Fruit fly (Drosophila melanogaster): Measurements from ENCODE around the gene Strump.

Strump gene

DNA sequence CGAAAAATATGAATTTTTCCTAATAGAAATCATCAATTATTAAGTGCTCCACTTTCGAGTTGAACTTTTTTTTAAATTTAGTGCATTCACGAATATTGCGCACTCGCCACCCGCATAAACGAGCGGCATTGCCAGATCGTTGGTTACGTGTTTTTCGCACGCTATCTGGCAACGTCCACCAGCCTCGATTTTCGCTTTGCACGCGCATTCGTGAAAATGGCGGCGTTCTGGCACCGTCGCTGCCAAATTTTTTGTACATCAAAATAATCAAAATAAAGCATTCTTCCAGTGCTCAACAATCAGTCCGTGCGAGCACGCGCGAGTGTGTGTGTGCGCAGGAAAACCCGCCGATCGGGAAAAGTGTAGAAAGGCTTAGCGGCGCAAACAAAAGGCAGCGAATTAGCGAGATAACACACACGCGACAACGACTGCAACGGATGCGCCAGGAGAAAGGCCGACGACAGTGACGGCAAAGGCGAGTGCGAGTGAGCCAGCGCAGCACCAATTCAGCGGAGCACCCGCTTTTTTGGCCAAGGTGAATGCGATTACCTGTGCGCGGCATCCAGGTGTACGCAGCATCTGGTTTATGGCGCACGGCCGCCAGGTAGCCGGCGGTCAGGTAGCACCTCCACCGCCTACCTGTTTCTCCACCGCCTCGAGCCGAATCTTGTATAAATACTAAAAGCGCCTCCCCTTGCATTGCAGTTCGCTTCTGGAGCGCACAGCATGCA lies 8.0 kb upstream of the Strump start (continued):
- TF ChIP-seq Sox102F (GFP tag; optimal IDR thresholded peaks at IDR 0.05) (peak; percentile 83), acj6 (GFP tag; optimal IDR thresholded peaks at IDR 0.05) (no peak), lz (GFP tag; optimal IDR thresholded peaks at IDR 0.05) (peak; percentile 90), topi (GFP tag; optimal IDR thresholded peaks at IDR 0.05) (peak; percentile 91), salr (GFP tag; optimal IDR thresholded peaks at IDR 0.05) (no peak), svp (GFP tag) (no peak), CG6854 (GFP tag; optimal IDR thresholded peaks at IDR 0.05) (peak; percentile 65), net (GFP tag; optimal IDR thresholded peaks at IDR 0.05) (no peak), CG15336 (GFP tag; IDR thresholded peaks at IDR 0.05) (peak; percentile 87), Sox15 (GFP tag; optimal IDR thresholded peaks at IDR 0.05) (peak; percentile 77), CG31627 (GFP tag; optimal IDR thresholded peaks at IDR 0.05) (peak; percentile 92), CG11294 (GFP tag; IDR thresholded peaks at IDR 0.05) (peak; percentile 62; the same call in 1 of the 2 replicates), pdm3 (GFP tag; optimal IDR thresholded peaks at IDR 0.05) (no peak), CG3032 (tag; optimal IDR thresholded peaks at IDR 0.05) (peak; percentile 80), dac (GFP tag; optimal IDR thresholded peaks at IDR 0.05) (no peak), Eip75B (GFP tag; optimal IDR thresholded peaks at IDR 0.05) (no peak), CG10669 (GFP tag; optimal IDR thresholded peaks at IDR 0.05) (no peak), Smox (GFP tag; optimal IDR thresholded peaks at IDR 0.05) (no peak), Ets21C (GFP tag; optimal IDR thresholded peaks at IDR 0.05) (no peak), CG6808 (GFP tag; optimal IDR thresholded peaks at IDR 0.05) (no peak), ss (GFP tag; optimal IDR thresholded peaks at IDR 0.05) (no peak), CG3919 (GFP tag; optimal IDR thresholded peaks at IDR 0.05) (peak; percentile 86), cyc (GFP tag; optimal IDR thresholded peaks at IDR 0.05) (peak; percentile 87)

DNA sequence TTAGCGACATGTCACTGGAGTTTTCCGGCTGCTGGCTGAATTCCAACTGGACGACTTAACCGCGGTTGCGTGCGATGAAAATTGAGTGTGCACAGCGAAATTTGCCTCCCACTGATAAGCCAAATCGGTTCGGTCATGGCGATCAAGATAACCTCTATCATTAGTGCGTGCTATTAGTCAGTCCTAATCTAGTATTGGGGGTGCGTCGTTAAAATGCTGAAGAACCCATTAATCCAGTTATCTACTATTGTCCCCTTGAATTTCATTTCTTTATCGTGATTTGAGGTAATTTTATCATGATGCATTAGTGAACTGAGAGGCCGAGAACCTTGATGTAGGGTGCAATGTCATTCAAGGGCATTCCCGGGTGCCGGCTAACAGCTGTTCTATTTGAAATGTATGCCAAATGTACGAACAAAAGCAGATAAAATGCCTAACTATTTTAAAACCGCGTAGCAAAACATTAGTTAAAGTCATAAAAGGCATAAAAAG lies 6.7 kb downstream of the Strump start, which contains the start of gene Pgm1:
Gene Pgm1 (minus strand): TSS at position 51 of the 492 bp plus-strand sequence.
- no peak for TF ChIP-seq CG6276 (GFP tag; optimal IDR thresholded peaks at IDR 0.05)
- TF ChIP-seq CG8119 (GFP tag; IDR thresholded peaks at IDR 0.05): no peak; the same call in 1 of the 3 replicates
- no peak for TF ChIP-seq CG1621 (tag; optimal IDR thresholded peaks at IDR 0.05)
- peak; percentile 95 for TF ChIP-seq topi (GFP tag; optimal IDR thresholded peaks at IDR 0.05)
- TF ChIP-seq esn (GFP tag; optimal IDR thresholded peaks at IDR 0.05): peak; percentile 96
- peak; percentile 94 for TF ChIP-seq Met (GFP tag; optimal IDR thresholded peaks at IDR 0.05)
- TF ChIP-seq CG6163 (GFP tag; IDR thresholded peaks at IDR 0.05): no peak; the same call in 1 of the 3 replicates
- TF ChIP-seq Gug (GFP tag; IDR thresholded peaks at IDR 0.05): no peak; the same call in none of the 2 replicates
- peak; percentile 97 for TF ChIP-seq Eip78C (GFP tag)
- peak; percentile 89 for TF ChIP-seq CG8632 (GFP tag; optimal IDR thresholded peaks at IDR 0.05)
- TF ChIP-seq Sox102F (GFP tag; optimal IDR thresholded peaks at IDR 0.05): peak; percentile 97
- peak; percentile 86 for TF ChIP-seq CG8319 (GFP tag; optimal IDR thresholded peaks at IDR 0.05)
- TF ChIP-seq CG10631 (GFP tag; optimal IDR thresholded peaks at IDR 0.05): peak; percentile 78
- TF ChIP-seq acj6 (GFP tag; optimal IDR thresholded peaks at IDR 0.05): peak; percentile 92
- TF ChIP-seq CG32006 (GFP tag; optimal IDR thresholded peaks at IDR 0.05): no peak
- peak; percentile 44 for TF ChIP-seq Hr38 (GFP tag; optimal IDR thresholded peaks at IDR 0.05)
- TF ChIP-seq Ets96B (tag; optimal IDR thresholded peaks at IDR 0.05): peak; percentile 83
- TF ChIP-seq CG16779 (tag; optimal IDR thresholded peaks at IDR 0.05): no peak
- no peak for TF ChIP-seq Eip93F (GFP tag; optimal IDR thresholded peaks at IDR 0.05)
- TF ChIP-seq Eip75B (GFP tag; optimal IDR thresholded peaks at IDR 0.05): peak; percentile 93
- no peak for TF ChIP-seq spab (GFP tag; optimal IDR thresholded peaks at IDR 0.05)
- TF ChIP-seq fd85E (GFP tag; optimal IDR thresholded peaks at IDR 0.05): no peak
- peak; percentile 89 for TF ChIP-seq Ets21C (GFP tag; optimal IDR thresholded peaks at IDR 0.05)
- peak; percentile 96 for TF ChIP-seq CG7368 (GFP tag; optimal IDR thresholded peaks at IDR 0.05)
- peak; percentile 94 for TF ChIP-seq Hr39 (GFP tag; optimal IDR thresholded peaks at IDR 0.05)
- peak; percentile 80 for TF ChIP-seq fkh (GFP tag; optimal IDR thresholded peaks at IDR 0.05)
- TF ChIP-seq salr (GFP tag; optimal IDR thresholded peaks at IDR 0.05): no peak
- TF ChIP-seq CG3919 (GFP tag; optimal IDR thresholded peaks at IDR 0.05): peak; percentile 95
- TF ChIP-seq cyc (GFP tag; optimal IDR thresholded peaks at IDR 0.05): peak; percentile 94
- peak; percentile 79 for TF ChIP-seq CG3032 (tag; optimal IDR thresholded peaks at IDR 0.05)
- peak; percentile 83 for TF ChIP-seq dsx (GFP tag; optimal IDR thresholded peaks at IDR 0.05; ENCODE audit: poor library complexity, severe bottlenecking)
- peak; percentile 89 for TF ChIP-seq achi (GFP tag; optimal IDR thresholded peaks at IDR 0.05)
- peak; percentile 95 for TF ChIP-seq lz (GFP tag; optimal IDR thresholded peaks at IDR 0.05)
- TF ChIP-seq fd59A (GFP tag; optimal IDR thresholded peaks at IDR 0.05): peak; percentile 78
- peak; percentile 94 for TF ChIP-seq Smox (GFP tag; optimal IDR thresholded peaks at IDR 0.05)
- peak; percentile 99 for TF ChIP-seq svp (GFP tag)
- peak; percentile 87 for TF ChIP-seq CG6854 (GFP tag; optimal IDR thresholded peaks at IDR 0.05)
